Fruit fly (Drosophila melanogaster) whole organism, embryonic: Measurements from ENCODE around the gene tok.

Experiments
- Adf1 ChIP-seq: fragments of 200-800 bp; sonication (Bioruptor generic); IDR thresholded peaks from 2 replicates; pipeline ENCODE4 v1.3.6; 2022; ENCODE audit warnings: missing biosample characterization, missing genetic modification characterization
- Atf6 ChIP-seq: fragments of 200-800 bp; sonication (Bioruptor generic); IDR thresholded peaks from 2 replicates; pipeline ENCODE4 v1.3.6; 2022; ENCODE audit warnings: missing biosample characterization, missing genetic modification characterization
- C15 ChIP-seq: fragments of 200-800 bp; sonication (Bioruptor generic); IDR thresholded peaks from 3 replicates; pipeline ENCODE4 v1.3.6; 2022; ENCODE audit warnings: missing biosample characterization, missing genetic modification characterization
- CG11560 ChIP-seq: fragments of 200-800 bp; sonication (Bioruptor generic); IDR thresholded peaks from 3 replicates; pipeline ENCODE4 v1.3.6; 2022; ENCODE audit warnings: missing biosample characterization, missing genetic modification characterization
- CG12155 ChIP-seq: fragments of 200-800 bp; sonication (Bioruptor generic); optimal IDR thresholded peaks from 3 replicates; lab custom pipeline; 2016; ENCODE audit warnings: missing biosample characterization, missing genetic modification characterization
- CG14710 ChIP-seq: fragments of 200-800 bp; sonication (Bioruptor generic); optimal IDR thresholded peaks from 3 replicates; lab custom pipeline; 2019; ENCODE audit warnings: missing biosample characterization, mild to moderate bottlenecking, missing genetic modification characterization, moderate library complexity
- CG1529 ChIP-seq: fragments of 200-800 bp; sonication (Bioruptor generic); optimal IDR thresholded peaks from 3 replicates; lab custom pipeline; 2018; ENCODE audit warnings: missing biosample characterization, missing genetic modification characterization
- CG16815 ChIP-seq: fragments of 200-800 bp; sonication (Bioruptor generic); optimal IDR thresholded peaks from 3 replicates; lab custom pipeline; 2017; ENCODE audit warnings: missing biosample characterization, mild to moderate bottlenecking, missing genetic modification characterization
- CG17328 ChIP-seq: fragments of 200-800 bp; sonication (Bioruptor generic); IDR thresholded peaks from 2 replicates; pipeline ENCODE4 v1.3.6; 2022; ENCODE audit warnings: missing biosample characterization, missing genetic modification characterization
- CG17829 ChIP-seq: fragments of 200-800 bp; optimal IDR thresholded peaks from 2 replicates; lab custom pipeline; 2019; ENCODE audit warnings: missing biosample characterization, mild to moderate bottlenecking, missing genetic modification characterization, moderate library complexity
- CG2129 ChIP-seq: fragments of 200-800 bp; sonication (Bioruptor generic); IDR thresholded peaks from 2 replicates; pipeline ENCODE4 v1.3.6; 2022; ENCODE audit warnings: missing biosample characterization, missing genetic modification characterization; ENCODE audit not compliant: partially characterized antibody
- CG3163 ChIP-seq: fragments of 200-800 bp; sonication (Bioruptor generic); optimal IDR thresholded peaks from 3 replicates; lab custom pipeline; 2016; ENCODE audit warnings: missing biosample characterization, missing genetic modification characterization
- CG6175 ChIP-seq: fragments of 200-800 bp; sonication (Bioruptor generic); IDR thresholded peaks from 3 replicates; pipeline ENCODE4 v1.3.6; 2022; ENCODE audit warnings: missing biosample characterization, missing genetic modification characterization
- CG8478 ChIP-seq: fragments of >200 bp; optimal IDR thresholded peaks from 2 replicates; lab custom pipeline; 2018
- CG9215 ChIP-seq: fragments of 200-800 bp; sonication (Bioruptor generic); IDR thresholded peaks from 2 replicates; pipeline ENCODE4 v1.3.6; 2022; ENCODE audit warnings: missing biosample characterization, missing genetic modification characterization
- CG9817 ChIP-seq: fragments of 200-800 bp; sonication (Bioruptor generic); optimal IDR thresholded peaks from 2 replicates; lab custom pipeline; 2018; ENCODE audit warnings: missing biosample characterization, mild to moderate bottlenecking, missing genetic modification characterization, moderate library complexity
- CG9876 ChIP-seq: fragments of 200-800 bp; sonication (Bioruptor generic); optimal IDR thresholded peaks from 2 replicates; lab custom pipeline; 2016; ENCODE audit warnings: missing biosample characterization, missing genetic modification characterization
- CkIIα-i1 ChIP-seq: fragments of 200-800 bp; sonication (Bioruptor generic); IDR thresholded peaks from 2 replicates; pipeline ENCODE4 v1.3.6; 2022; ENCODE audit warnings: missing biosample characterization, missing genetic modification characterization
- Dfd ChIP-seq, 2 experiments: fragments of >200 bp; optimal IDR thresholded peaks; 2 replicates each; lab custom pipeline; 2017; ENCODE audit warnings: missing biosample characterization in 2 of 2, missing genetic modification characterization in 2 of 2
- Dp ChIP-seq: fragments of 200-800 bp; sonication (Bioruptor generic); optimal IDR thresholded peaks from 2 replicates; lab custom pipeline; 2018; ENCODE audit warnings: missing biosample characterization, mild to moderate bottlenecking, missing genetic modification characterization, moderate library complexity
- Gug ChIP-seq: fragments of 200-800 bp; sonication (Bioruptor generic); IDR thresholded peaks from 4 replicates; pipeline ENCODE4 v1.3.6; 2022; ENCODE audit warnings: missing biosample characterization, missing genetic modification characterization
- Jarid2 ChIP-seq: fragments of 200-800 bp; sonication (Bioruptor generic); optimal IDR thresholded peaks from 3 replicates; lab custom pipeline; 2017; ENCODE audit warnings: mild to moderate bottlenecking, missing biosample characterization, missing genetic modification reagents, missing genetic modification characterization
- Med ChIP-seq: fragments of 200-800 bp; sonication (Bioruptor generic); peaks from one replicate; lab custom pipeline; 2016; ENCODE audit warnings: missing biosample characterization, missing genetic modification characterization, mild to moderate bottlenecking, inconsistent platforms, moderate library complexity
- PHDP ChIP-seq: fragments of 200-800 bp; sonication (Bioruptor generic); optimal IDR thresholded peaks from 3 replicates; lab custom pipeline; 2018; ENCODE audit warnings: missing biosample characterization, mild to moderate bottlenecking, missing genetic modification characterization, moderate library complexity
- Spps ChIP-seq: fragments of 200-800 bp; sonication (Bioruptor generic); optimal IDR thresholded peaks from 2 replicates; lab custom pipeline; 2018; ENCODE audit warnings: missing biosample characterization, mild to moderate bottlenecking, missing genetic modification characterization
- TFAM ChIP-seq: fragments of 200-800 bp; sonication (Bioruptor generic); optimal IDR thresholded peaks from 2 replicates; lab custom pipeline; 2017; ENCODE audit warnings: missing biosample characterization, missing genetic modification characterization, inconsistent platforms
- aop ChIP-seq: fragments of 200-800 bp; sonication (Bioruptor generic); IDR thresholded peaks from 2 replicates; pipeline ENCODE4 v1.3.6; 2022; ENCODE audit warnings: missing biosample characterization, missing genetic modification characterization
- bowl ChIP-seq: fragments of 200-800 bp; sonication (Bioruptor generic); IDR thresholded peaks from 2 replicates; pipeline ENCODE4 v1.3.6; 2022; ENCODE audit warnings: missing biosample characterization, missing genetic modification characterization
- br ChIP-seq: fragments of >200 bp; optimal IDR thresholded peaks from 2 replicates; lab custom pipeline; 2017
- btn ChIP-seq: fragments of 200-800 bp; sonication (Bioruptor generic); optimal IDR thresholded peaks from 2 replicates; lab custom pipeline; 2016; ENCODE audit warnings: missing biosample characterization, missing genetic modification characterization
- cato ChIP-seq: fragments of 200-800 bp; sonication (Bioruptor generic); optimal IDR thresholded peaks from 2 replicates; lab custom pipeline; 2016; ENCODE audit warnings: missing biosample characterization, missing genetic modification characterization, borderline replicate concordance
- dan ChIP-seq: fragments of 200-800 bp; sonication (Bioruptor generic); IDR thresholded peaks from 2 replicates; pipeline ENCODE4 v1.3.6; 2022; ENCODE audit warnings: missing biosample characterization, missing genetic modification characterization
- dmrt11E ChIP-seq: fragments of 200-800 bp; sonication (Bioruptor generic); optimal IDR thresholded peaks from 3 replicates; lab custom pipeline; 2018; ENCODE audit warnings: missing biosample characterization, mild to moderate bottlenecking, missing genetic modification characterization, moderate library complexity
- fu2 ChIP-seq: fragments of 200-800 bp; sonication (Bioruptor generic); optimal IDR thresholded peaks from 2 replicates; lab custom pipeline; 2016; ENCODE audit warnings: missing biosample characterization, missing genetic modification characterization
- gsb-n ChIP-seq: fragments of 200-800 bp; sonication (Bioruptor generic); optimal IDR thresholded peaks from 3 replicates; lab custom pipeline; 2018; ENCODE audit warnings: missing biosample characterization, mild to moderate bottlenecking, missing genetic modification characterization
- gt ChIP-seq: fragments of 200-800 bp; sonication (Bioruptor generic); IDR thresholded peaks from 2 replicates; pipeline ENCODE4 v1.3.6; 2022; ENCODE audit warnings: missing biosample characterization, missing genetic modification characterization
- hkb ChIP-seq, 2 experiments: fragments of 200-800 bp in 1 of 2; fragments of >200 bp in 1 of 2; sonication (Bioruptor generic) in 1 of 2; IDR thresholded peaks in 1 of 2; optimal IDR thresholded peaks in 1 of 2; 2 replicates each; pipeline versions ENCODE4 v1.3.6 to Lab custom; 2017 to 2022; ENCODE audit warnings: missing biosample characterization in 1 of 2, missing genetic modification characterization in 1 of 2
- hth ChIP-seq: fragments of >200 bp; optimal IDR thresholded peaks from 2 replicates; lab custom pipeline; 2017; ENCODE audit warnings: inconsistent platforms
- insv ChIP-seq, 2 experiments: fragments of 200-800 bp; sonication (Bioruptor generic); optimal IDR thresholded peaks; 3 replicates each; lab custom pipeline; 2016 to 2018; ENCODE audit warnings: missing biosample characterization in 2 of 2, missing genetic modification characterization in 2 of 2
- jigr1 ChIP-seq: fragments of 200-800 bp; sonication (Bioruptor generic); IDR thresholded peaks from 3 replicates; pipeline ENCODE4 v1.3.6; 2022; ENCODE audit warnings: missing biosample characterization, missing genetic modification characterization
- jumu ChIP-seq: fragments of 200-800 bp; sonication (Bioruptor generic); optimal IDR thresholded peaks from 3 replicates; lab custom pipeline; 2016; ENCODE audit warnings: missing biosample characterization, missing genetic modification characterization
- ken ChIP-seq: fragments of 200-800 bp; sonication (Bioruptor generic); IDR thresholded peaks from 3 replicates; pipeline ENCODE4 v1.3.6; 2022; ENCODE audit warnings: missing biosample characterization, missing genetic modification characterization
- klu ChIP-seq: fragments of 200-800 bp; sonication (Bioruptor generic); IDR thresholded peaks from 2 replicates; pipeline ENCODE4 v1.3.6; 2022; ENCODE audit warnings: missing biosample characterization, missing genetic modification characterization
- lmd ChIP-seq: fragments of 200-800 bp; sonication (Bioruptor generic); IDR thresholded peaks from 2 replicates; pipeline ENCODE4 v1.3.6; 2022; ENCODE audit warnings: missing biosample characterization, missing genetic modification characterization
- nmo ChIP-seq: fragments of 200-800 bp; sonication (Bioruptor generic); optimal IDR thresholded peaks from 2 replicates; lab custom pipeline; 2018; ENCODE audit warnings: missing biosample characterization, mild to moderate bottlenecking, missing genetic modification characterization, moderate library complexity
- org-1 ChIP-seq: fragments of 200-800 bp; sonication (Bioruptor generic); optimal IDR thresholded peaks from 2 replicates; lab custom pipeline; 2017; ENCODE audit warnings: missing biosample characterization, missing genetic modification characterization
- schlank ChIP-seq: fragments of 200-800 bp; sonication (Bioruptor generic); optimal IDR thresholded peaks from 2 replicates; lab custom pipeline; 2018; ENCODE audit warnings: missing biosample characterization, mild to moderate bottlenecking, missing genetic modification characterization
- sens ChIP-seq: fragments of 200-800 bp; sonication (Bioruptor generic); peaks from one replicate; lab custom pipeline; 2016; ENCODE audit warnings: missing biosample characterization, missing genetic modification characterization
- tna ChIP-seq: fragments of 200-800 bp; sonication (Bioruptor generic); IDR thresholded peaks from 2 replicates; pipeline ENCODE4 v1.3.6; 2022; ENCODE audit warnings: missing biosample characterization, missing genetic modification characterization; ENCODE audit not compliant: partially characterized antibody
- tx ChIP-seq: fragments of 200-800 bp; sonication (Bioruptor generic); optimal IDR thresholded peaks from 2 replicates; lab custom pipeline; 2016; ENCODE audit warnings: missing biosample characterization, missing genetic modification characterization

tok gene

DNA sequence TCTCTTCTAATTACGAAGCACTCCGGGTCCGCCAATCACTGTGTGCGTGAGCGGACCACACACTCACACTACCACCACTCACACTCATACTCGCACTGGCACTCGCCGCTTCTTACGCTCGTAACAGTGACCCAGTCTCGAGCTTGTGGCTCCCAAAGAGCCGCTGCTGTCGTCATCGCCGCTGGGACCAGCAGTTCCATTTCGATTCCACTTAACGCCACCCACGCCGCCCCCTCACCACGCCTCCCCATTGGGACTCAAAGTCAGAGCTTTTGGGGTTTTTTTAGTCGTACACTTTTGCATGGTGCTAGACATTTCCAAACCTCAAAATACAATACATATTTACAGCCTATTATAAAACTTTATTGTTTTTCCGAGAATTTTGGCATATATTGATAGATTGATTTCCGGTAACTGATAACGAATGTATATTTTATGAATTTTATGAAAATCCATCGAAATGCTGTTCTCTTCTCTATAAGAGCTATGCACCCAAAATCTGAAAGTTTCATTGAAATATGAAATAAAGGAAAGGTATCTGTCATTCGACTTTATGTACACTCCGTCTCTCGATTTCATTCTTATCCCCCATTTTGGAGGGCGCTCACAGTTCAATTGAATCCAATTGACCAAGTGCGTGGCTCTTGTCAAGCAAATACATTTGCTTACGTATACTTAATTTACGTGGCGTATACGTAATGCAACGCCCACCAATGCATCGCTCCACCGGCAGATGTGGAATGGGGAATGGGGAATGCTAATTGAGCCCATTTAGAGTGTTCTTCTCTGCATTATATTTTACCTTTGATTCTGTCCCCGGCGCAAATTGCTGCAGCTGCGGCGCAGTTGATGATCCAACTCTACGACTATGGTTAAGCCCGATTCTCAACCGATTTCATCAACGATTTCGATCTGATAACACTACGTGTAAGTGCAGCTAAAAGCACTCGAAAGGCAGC lies 52.1 kb downstream of the tok start, which contains the start of gene CG42331 (continued):
- TF ChIP-seq klu (GFP tag; lab: Robert Waterston, UW) = peak; percentile 64
- no peak for TF ChIP-seq hth (lab: Kevin White, UChicago)
- TF ChIP-seq dmrt11E = no peak
- peak; percentile 18; the same call in 1 of the 3 replicates for TF ChIP-seq CG6175
- peak; percentile 63 for TF ChIP-seq nmo (GFP tag; lab: Kevin White, UChicago)
- TF ChIP-seq bowl (GFP tag; lab: Robert Waterston, UW) = no peak
- TF ChIP-seq gsb-n = peak; percentile 54
- no peak for TF ChIP-seq CG17328 (GFP tag; lab: Robert Waterston, UW)
- peak; percentile 87 for TF ChIP-seq sens (GFP tag; lab: Kevin White, UChicago)
- TF ChIP-seq C15 (GFP tag; lab: Robert Waterston, UW) = no peak
- no peak for TF ChIP-seq Spps (tag; lab: Kevin White, UChicago)
- no peak for TF ChIP-seq CG9876 (GFP tag; lab: Kevin White, UChicago)
- no peak for TF ChIP-seq btn (GFP tag; lab: Kevin White, UChicago)
- TF ChIP-seq jigr1 (GFP tag; lab: Robert Waterston, UW) = no peak
- no peak for TF ChIP-seq insv (GFP tag; optimal IDR thresholded peaks at IDR 0.05; lab: Kevin White, UChicago)
- peak; percentile 56; the same call in 1 of the 2 replicates for TF ChIP-seq Atf6 (GFP tag; lab: Robert Waterston, UW)
- TF ChIP-seq CG16815 (GFP tag; lab: Kevin White, UChicago) = no peak
- TF ChIP-seq gt = no peak
- TF ChIP-seq br (lab: Kevin White, UChicago) = no peak
- peak; percentile 11 for TF ChIP-seq tx
- TF ChIP-seq CG12155 (GFP tag; lab: Kevin White, UChicago) = peak; percentile 56
- TF ChIP-seq ken (GFP tag; lab: Robert Waterston, UW) = no peak; the same call in 2 of the 3 replicates
- no peak for TF ChIP-seq TFAM (GFP tag; lab: Kevin White, UChicago)
- TF ChIP-seq cato (GFP tag; lab: Kevin White, UChicago) = peak; percentile 26
- peak; percentile 59 for TF ChIP-seq CG9817 (tag; lab: Kevin White, UChicago)
- no peak for TF ChIP-seq CG9215 (GFP tag; lab: Robert Waterston, UW)
- no peak for TF ChIP-seq dan (GFP tag; lab: Robert Waterston, UW)
- no peak for TF ChIP-seq CG1529 (GFP tag; lab: Kevin White, UChicago)
- TF ChIP-seq CG3163 (GFP tag; lab: Kevin White, UChicago) = peak; percentile 16
- TF ChIP-seq CG14710 (tag; lab: Kevin White, UChicago) = peak; percentile 15
- no peak for TF ChIP-seq CG8478
- TF ChIP-seq lmd (GFP tag; lab: Robert Waterston, UW) = peak; percentile 50
- TF ChIP-seq Dp (GFP tag; lab: Kevin White, UChicago) = no peak
- TF ChIP-seq Med (GFP tag; lab: Kevin White, UChicago) = peak; percentile 85
- TF ChIP-seq tna (GFP tag; lab: Robert Waterston, UW) = no peak
- TF ChIP-seq CG17829 (tag; lab: Kevin White, UChicago) = peak; percentile 42
- peak; percentile 71 for TF ChIP-seq Adf1 (GFP tag; lab: Robert Waterston, UW)
- peak; percentile 44 for TF ChIP-seq org-1 (GFP tag; lab: Kevin White, UChicago)
- no peak for TF ChIP-seq CG2129 (GFP tag; lab: Robert Waterston, UW)
- no peak for TF ChIP-seq Jarid2
- no peak for TF ChIP-seq CkIIα-i1
- no peak for TF ChIP-seq aop (GFP tag; lab: Robert Waterston, UW)
- no peak for TF ChIP-seq CG11560
- peak; percentile 75 for TF ChIP-seq PHDP (tag; lab: Kevin White, UChicago)
- TF ChIP-seq schlank (tag; lab: Kevin White, UChicago) = no peak
- TF ChIP-seq jumu (GFP tag; lab: Kevin White, UChicago) = peak; percentile 43
- TF ChIP-seq fu2 = peak; percentile 39
- TF ChIP-seq Gug (GFP tag; lab: Robert Waterston, UW) = no peak; the same call in 3 of the 4 replicates
- TF ChIP-seq Dfd (GFP tag; optimal IDR thresholded peaks at IDR 0.05; lab: Kevin White, UChicago) = no peak
- TF ChIP-seq hkb (optimal IDR thresholded peaks at IDR 0.05; lab: Kevin White, UChicago) = no peak
- peak; percentile 61 for TF ChIP-seq hkb (GFP tag; IDR thresholded peaks at IDR 0.05; lab: Robert Waterston, UW)
